Worm (Caenorhabditis elegans) whole organism, L4 larva: ENCODE results near the gene unc-25.

Experiments used
- D1046.2 ChIP-seq: fragments of 200-800 bp; sonication (Bioruptor generic); IDR thresholded peaks from 2 replicates; pipeline ENCODE4 v1.3.6; 2022; ENCODE audit warnings: missing genetic modification characterization, missing compliant biosample characterization
- F10B5.3 ChIP-seq: sonication (generic microtip); optimal IDR thresholded peaks from 2 replicates; lab custom pipeline; 2016; ENCODE audit warnings: mild to moderate bottlenecking, missing genetic modification characterization, missing compliant biosample characterization
- F26F4.8 ChIP-seq: fragments of 200-800 bp; sonication (Bioruptor generic); conservative IDR thresholded peaks from 2 replicates; pipeline ENCODE4 v1.3.6; 2022; ENCODE audit warnings: missing genetic modification characterization, missing compliant biosample characterization
- F37D6.2 ChIP-seq: sonication (generic microtip); optimal IDR thresholded peaks from 2 replicates; lab custom pipeline; 2016; ENCODE audit warnings: mild to moderate bottlenecking, missing genetic modification characterization, missing compliant biosample characterization
- T26A8.4 ChIP-seq: fragments of 200-800 bp; sonication (Bioruptor generic); IDR thresholded peaks from 2 replicates; pipeline ENCODE4 v1.3.6; 2022; ENCODE audit warnings: missing genetic modification characterization, missing compliant biosample characterization
- ZK546.5 ChIP-seq, 2 experiments: sonication (generic microtip); optimal IDR thresholded peaks; 2 replicates each; lab custom pipeline; 2017; ENCODE audit warnings: missing biosample characterization in 2 of 2, missing genetic modification characterization in 2 of 2
- ama-1 ChIP-seq: fragments of 150-350 bp; optimal IDR thresholded peaks from 2 replicates; lab custom pipeline; 2014; ENCODE audit warnings: inconsistent platforms, mixed read lengths
- arid-1 ChIP-seq: fragments of 200-800 bp; sonication (Bioruptor generic); conservative IDR thresholded peaks from 2 replicates; pipeline ENCODE4 v1.3.6; 2022; ENCODE audit warnings: missing genetic modification reagents, missing genetic modification characterization, missing compliant biosample characterization
- ceh-32 ChIP-seq: sonication (generic microtip); optimal IDR thresholded peaks from 2 replicates; lab custom pipeline; 2016; ENCODE audit warnings: mild to moderate bottlenecking, missing genetic modification characterization, missing compliant biosample characterization; ENCODE audit not compliant: poor library complexity
- ceh-44 ChIP-seq: fragments of 200-800 bp; sonication (Bioruptor generic); IDR thresholded peaks from 2 replicates; pipeline ENCODE4 v1.3.6; 2022; ENCODE audit warnings: missing genetic modification reagents, missing genetic modification characterization, missing compliant biosample characterization
- dmd-6 ChIP-seq: fragments of 200-800 bp; sonication (Bioruptor generic); IDR thresholded peaks from 2 replicates; pipeline ENCODE4 v1.3.6; 2022; ENCODE audit warnings: missing genetic modification reagents, missing genetic modification characterization, missing compliant biosample characterization
- duxl-1 ChIP-seq: sonication (generic microtip); optimal IDR thresholded peaks from 2 replicates; lab custom pipeline; 2016; ENCODE audit warnings: mild to moderate bottlenecking, missing genetic modification characterization, moderate library complexity, missing compliant biosample characterization; ENCODE audit not compliant: poor library complexity
- dve-1 ChIP-seq: sonication (generic microtip); optimal IDR thresholded peaks from 2 replicates; lab custom pipeline; 2017; ENCODE audit warnings: antibody characterized with exemption, mild to moderate bottlenecking, missing genetic modification characterization, missing compliant biosample characterization; ENCODE audit not compliant: insufficient read depth
- egl-27 ChIP-seq: sonication (generic microtip); optimal IDR thresholded peaks from 3 replicates; lab custom pipeline; 2017; ENCODE audit warnings: missing biosample characterization, missing genetic modification reagents, missing genetic modification characterization
- fkh-10 ChIP-seq: fragments of 150-350 bp; optimal IDR thresholded peaks from 2 replicates; lab custom pipeline; 2014; ENCODE audit warnings: missing biosample characterization, missing genetic modification reagents, missing genetic modification characterization
- gei-8 ChIP-seq: fragments of 200-800 bp; sonication (Bioruptor generic); optimal IDR thresholded peaks from 2 replicates; lab custom pipeline; 2018; ENCODE audit warnings: mild to moderate bottlenecking, missing genetic modification characterization, missing compliant biosample characterization
- hif-1 ChIP-seq, 2 experiments: sonication (generic microtip); optimal IDR thresholded peaks; 2 replicates each; lab custom pipeline; 2016 to 2017; ENCODE audit warnings: missing compliant biosample characterization in 2 of 2, missing genetic modification characterization in 2 of 2, missing genetic modification reagents in 2 of 2, missing genotype in 2 of 2, mild to moderate bottlenecking in 1 of 2
- hlh-11 ChIP-seq: fragments of 200-800 bp; sonication (Bioruptor generic); optimal IDR thresholded peaks from 2 replicates; lab custom pipeline; 2018; ENCODE audit warnings: mild to moderate bottlenecking, missing genetic modification characterization, missing compliant biosample characterization
- hlh-30 ChIP-seq: sonication (generic microtip); optimal IDR thresholded peaks from 2 replicates; lab custom pipeline; 2017; ENCODE audit warnings: antibody characterized with exemption, mild to moderate bottlenecking, missing genetic modification characterization, missing compliant biosample characterization; ENCODE audit not compliant: insufficient read depth
- hmg-1.1 ChIP-seq: fragments of 200-800 bp; sonication (Bioruptor generic); IDR thresholded peaks from 2 replicates; pipeline ENCODE4 v1.3.6; 2022; ENCODE audit warnings: missing genetic modification reagents, missing genetic modification characterization, missing compliant biosample characterization
- jun-1 ChIP-seq: fragments of 150-350 bp; optimal IDR thresholded peaks from 2 replicates; lab custom pipeline; 2014; ENCODE audit warnings: missing biosample characterization, missing genetic modification reagents, missing genetic modification characterization
- lin-13 ChIP-seq: fragments of 150-350 bp; optimal IDR thresholded peaks from 2 replicates; lab custom pipeline; 2014; ENCODE audit warnings: missing biosample characterization, missing genetic modification reagents, missing genetic modification characterization
- lin-38 ChIP-seq: fragments of 200-800 bp; sonication (Bioruptor generic); IDR thresholded peaks from 2 replicates; pipeline ENCODE4 v1.3.6; 2022; ENCODE audit warnings: missing genetic modification reagents, missing genetic modification characterization, missing compliant biosample characterization
- lin-39 ChIP-seq: fragments of 150-350 bp; optimal IDR thresholded peaks from 2 replicates; lab custom pipeline; 2014; ENCODE audit warnings: missing biosample characterization, missing genetic modification reagents, missing genetic modification characterization
- lsy-2 ChIP-seq, 2 experiments: fragments of 150-350 bp in 1 of 2; sonication (generic microtip) in 1 of 2; optimal IDR thresholded peaks; 2 replicates each; lab custom pipeline; 2014 to 2017; ENCODE audit warnings: missing biosample characterization in 2 of 2, missing genetic modification characterization in 2 of 2
- madf-9 ChIP-seq: fragments of 200-800 bp; sonication (Bioruptor generic); conservative IDR thresholded peaks from 2 replicates; pipeline ENCODE4 v1.3.6; 2022; ENCODE audit warnings: missing genetic modification reagents, missing genetic modification characterization, missing compliant biosample characterization
- mdl-1 ChIP-seq, 2 experiments: fragments of 150-350 bp in 1 of 2; sonication (generic microtip) in 1 of 2; optimal IDR thresholded peaks; 2 replicates each; lab custom pipeline; 2014 to 2017; ENCODE audit warnings: missing biosample characterization in 2 of 2, missing genetic modification characterization in 2 of 2
- mdt-29 ChIP-seq: fragments of 200-800 bp; sonication (Bioruptor generic); IDR thresholded peaks from 2 replicates; pipeline ENCODE4 v1.3.6; 2022; ENCODE audit warnings: missing genetic modification reagents, missing genetic modification characterization, missing compliant biosample characterization
- mep-1 ChIP-seq: fragments of 150-350 bp; sonication (generic microtip); optimal IDR thresholded peaks from 3 replicates; lab custom pipeline; 2014; ENCODE audit warnings: missing biosample characterization, missing genetic modification characterization
- mxl-2 ChIP-seq: fragments of 200-800 bp; sonication (Bioruptor generic); conservative IDR thresholded peaks from 2 replicates; pipeline ENCODE4 v1.3.6; 2022; ENCODE audit warnings: missing genetic modification reagents, missing genetic modification characterization, missing compliant biosample characterization
- nhr-111 ChIP-seq: fragments of 200-800 bp; sonication (Bioruptor generic); optimal IDR thresholded peaks from 2 replicates; lab custom pipeline; 2018; ENCODE audit warnings: mild to moderate bottlenecking, missing genetic modification characterization, missing compliant biosample characterization
- nhr-237 ChIP-seq: sonication (generic microtip); optimal IDR thresholded peaks from 2 replicates; lab custom pipeline; 2017; ENCODE audit warnings: missing biosample characterization, missing genetic modification characterization
- nhr-25 ChIP-seq: sonication (generic microtip); optimal IDR thresholded peaks from 2 replicates; lab custom pipeline; 2017; ENCODE audit warnings: missing genetic modification characterization, mild to moderate bottlenecking, missing compliant biosample characterization, antibody characterized with exemption, moderate library complexity, borderline replicate concordance; ENCODE audit not compliant: insufficient read depth
- nhr-28 ChIP-seq: fragments of 150-350 bp; optimal IDR thresholded peaks from 2 replicates; lab custom pipeline; 2014; ENCODE audit warnings: missing biosample characterization, missing genetic modification characterization
- nhr-6 ChIP-seq: fragments of 150-350 bp; optimal IDR thresholded peaks from 2 replicates; lab custom pipeline; 2014; ENCODE audit warnings: missing biosample characterization, missing genetic modification characterization
- nhr-77 ChIP-seq: fragments of 150-350 bp; optimal IDR thresholded peaks from 2 replicates; lab custom pipeline; 2014; ENCODE audit warnings: missing biosample characterization, missing genetic modification characterization
- pha-4 ChIP-seq, 2 experiments: fragments of 150-350 bp in 1 of 2; fragments of 200-800 bp in 1 of 2; sonication (Bioruptor generic) in 1 of 2; IDR thresholded peaks in 1 of 2; optimal IDR thresholded peaks in 1 of 2; 2 replicates each; pipeline versions ENCODE4 v1.3.6 to Lab custom; 2014 to 2022; ENCODE audit warnings: missing genetic modification characterization in 2 of 2, missing genetic modification reagents in 2 of 2, missing biosample characterization in 1 of 2, missing compliant biosample characterization in 1 of 2
- rbr-2 ChIP-seq: sonication (generic microtip); optimal IDR thresholded peaks from 2 replicates; lab custom pipeline; 2016; ENCODE audit warnings: missing genotype, missing genetic modification characterization, missing compliant biosample characterization
- set-16 ChIP-seq: fragments of 200-800 bp; sonication (Bioruptor generic); IDR thresholded peaks from 2 replicates; pipeline ENCODE4 v1.3.6; 2022; ENCODE audit warnings: missing genetic modification reagents, missing genetic modification characterization, missing compliant biosample characterization
- snpc-1.2 ChIP-seq: fragments of 200-800 bp; sonication (Bioruptor generic); IDR thresholded peaks from 2 replicates; pipeline ENCODE4 v1.3.6; 2022; ENCODE audit warnings: missing genetic modification reagents, missing genetic modification characterization, missing compliant biosample characterization
- unc-130 ChIP-seq: sonication (generic microtip); optimal IDR thresholded peaks from 2 replicates; lab custom pipeline; 2016; ENCODE audit warnings: missing genetic modification reagents, missing genetic modification characterization, missing compliant biosample characterization
- unc-39 ChIP-seq: sonication (generic microtip); optimal IDR thresholded peaks from 2 replicates; lab custom pipeline; 2017; ENCODE audit warnings: missing biosample characterization, missing genetic modification characterization
- unc-62 ChIP-seq, 3 experiments: fragments of 150-350 bp in 1 of 3; sonication (generic microtip); optimal IDR thresholded peaks in 2 of 3; peaks in 1 of 3; 1 replicate in 1 of 3; 2 replicates in 2 of 3; lab custom pipeline; 2014 to 2017; ENCODE audit warnings: missing biosample characterization in 3 of 3, missing genetic modification characterization in 3 of 3, missing genetic modification reagents in 3 of 3, missing genotype in 1 of 3
- vab-7 ChIP-seq: fragments of 200-800 bp; sonication (Bioruptor generic); IDR thresholded peaks from 2 replicates; pipeline ENCODE4 v1.3.6; 2022; ENCODE audit warnings: missing genetic modification reagents, missing genetic modification characterization, missing compliant biosample characterization
- zag-1 ChIP-seq: fragments of 150-350 bp; optimal IDR thresholded peaks from 2 replicates; lab custom pipeline; 2014; ENCODE audit warnings: missing biosample characterization, missing genetic modification characterization
- ztf-11 ChIP-seq: fragments of 150-350 bp; optimal IDR thresholded peaks from 2 replicates; lab custom pipeline; 2014; ENCODE audit warnings: missing biosample characterization, missing genetic modification characterization
- ztf-7 ChIP-seq: fragments of 150-350 bp; optimal IDR thresholded peaks from 2 replicates; lab custom pipeline; 2014; ENCODE audit warnings: missing biosample characterization, missing genetic modification characterization

unc-25 gene

DNA sequence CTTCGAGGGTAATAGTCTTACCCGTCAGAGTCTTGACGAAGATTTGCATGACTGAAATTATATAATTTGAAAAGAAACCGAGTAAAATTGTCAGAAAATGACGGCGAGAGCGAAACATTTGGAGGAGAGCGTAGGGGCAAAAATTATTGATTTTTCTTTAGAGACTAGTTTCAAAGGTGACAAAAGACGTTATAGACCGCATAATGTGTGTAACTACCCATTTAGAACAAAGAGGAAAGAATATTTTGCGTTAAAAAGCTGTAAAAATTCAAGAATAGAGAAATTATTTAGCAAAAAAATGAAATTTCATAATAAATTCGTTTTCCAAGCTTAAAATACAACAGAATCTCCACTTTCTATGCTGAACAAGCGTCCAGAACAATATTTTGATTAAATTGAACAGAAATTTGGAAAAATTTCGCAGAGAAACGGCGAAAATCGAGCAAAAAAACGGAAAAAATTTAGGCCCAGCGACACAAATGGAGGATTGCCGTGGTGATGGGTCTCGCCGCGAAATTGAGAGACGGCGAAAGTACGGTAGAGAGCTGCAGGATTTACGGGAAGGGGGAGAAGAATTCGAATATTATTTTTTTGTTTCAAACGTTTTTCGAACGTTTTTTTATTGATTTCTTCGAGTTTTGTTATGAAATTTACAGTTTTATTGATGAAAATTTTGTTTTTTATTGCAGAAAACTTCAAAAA lies 36.2 kb downstream of the unc-25 start, which contains the start of the genes ubq-2 and frg-1:
Gene ubq-2, minus strand, starts transcription at position 51 of the 702 bp plus-strand sequence.
Gene frg-1, plus strand, starts transcription at position 690 of the 702 bp plus-strand sequence.
- TF ChIP-seq hlh-11 (peak; percentile 77), F37D6.2 (tag; lab: Kevin White, UChicago) (peak; percentile 81), nhr-77 (peak; percentile 59), hif-1 (tag; optimal IDR thresholded peaks at IDR 0.05; lab: Kevin White, UChicago) (peak in 1 of 2 experiments; percentile 64), ztf-11 (no peak), lin-13 (GFP tag; lab: Kevin White, UChicago) (peak; percentile 79), gei-8 (GFP tag; lab: Kevin White, UChicago) (no peak), lsy-2 (tag; optimal IDR thresholded peaks at IDR 0.05; lab: Kevin White, UChicago) (peak; percentile 99 to 100), pha-4 (GFP tag; IDR thresholded peaks at IDR 0.05; lab: Robert Waterston, UW) (peak; percentile 64; the same call in 1 of the 2 replicates), pha-4 (tag; optimal IDR thresholded peaks at IDR 0.05; lab: Kevin White, UChicago) (no peak), hlh-30 (tag; lab: Kevin White, UChicago) (peak; percentile 74), T26A8.4 (peak; percentile 77), unc-130 (peak; percentile 43), mdt-29 (GFP tag; lab: Robert Waterston, UW) (peak; percentile 57; the same call in 1 of the 2 replicates), snpc-1.2 (GFP tag; lab: Robert Waterston, UW) (0 out of 2 replicates have a peak, but pooled peaks have one; percentile 42), mep-1 (tag; lab: Kevin White, UChicago) (peak; percentile 96), rbr-2 (tag; lab: Kevin White, UChicago) (peak; percentile 79), jun-1 (tag; lab: Kevin White, UChicago) (no peak), lin-38 (GFP tag; lab: Robert Waterston, UW) (peak; percentile 88), egl-27 (tag; lab: Kevin White, UChicago) (no peak), ceh-32 (tag; lab: Kevin White, UChicago) (no peak), set-16 (0 out of 2 replicates have a peak, but pooled peaks have one; percentile 8), duxl-1 (tag; lab: Kevin White, UChicago) (peak; percentile 58), mxl-2 (GFP tag; lab: Robert Waterston, UW) (no peak), nhr-28 (tag; lab: Kevin White, UChicago) (peak; percentile 57), ceh-44 (GFP tag; lab: Robert Waterston, UW) (0 out of 2 replicates have a peak, but pooled peaks have one; percentile 37), ama-1 (lab: Kevin White, UChicago) (peak; percentile 57), F10B5.3 (tag; lab: Kevin White, UChicago) (peak; percentile 2), nhr-111 (no peak), dmd-6 (GFP tag; lab: Robert Waterston, UW) (peak; percentile 67), lin-39 (tag; lab: Kevin White, UChicago) (no peak), hmg-1.1 (peak; percentile 83), arid-1 (GFP tag; lab: Robert Waterston, UW) (peak; percentile 80), unc-62 (GFP tag; optimal IDR thresholded peaks at IDR 0.05 in 1 of 2; lab: Kevin White, UChicago) (peak in 1 of 2 experiments; percentile 57), unc-62 (tag; optimal IDR thresholded peaks at IDR 0.05; lab: Kevin White, UChicago) (no peak), nhr-25 (tag; lab: Kevin White, UChicago) (peak; percentile 21), ztf-7 (tag; lab: Kevin White, UChicago) (peak; percentile 79), nhr-6 (peak; percentile 53), D1046.2 (GFP tag; lab: Robert Waterston, UW) (no peak), vab-7 (no peak), madf-9 (GFP tag; lab: Robert Waterston, UW) (no peak), unc-39 (tag; lab: Kevin White, UChicago) (no peak), mdl-1 (tag; optimal IDR thresholded peaks at IDR 0.05; lab: Kevin White, UChicago) (peak in 1 of 2 experiments; percentile 32), F26F4.8 (GFP tag; lab: Robert Waterston, UW) (no peak), zag-1 (no peak), ZK546.5 (tag; optimal IDR thresholded peaks at IDR 0.05; lab: Kevin White, UChicago) (peak in 1 of 2 experiments; percentile 19), dve-1 (tag; lab: Kevin White, UChicago) (peak; percentile 91), nhr-237 (no peak), fkh-10 (GFP tag; lab: Kevin White, UChicago) (no peak)
